Fruit fly (Drosophila melanogaster) whole organism, pupa: ENCODE measurements around the gene Pis.

ENCODE experiments used
- CG8159 ChIP-seq: fragments of 200-800 bp; sonication (Bioruptor generic); optimal IDR thresholded peaks from 3 replicates; lab custom pipeline; 2018; ENCODE audit warnings: missing biosample characterization, mild to moderate bottlenecking, missing genetic modification characterization, moderate library complexity
- CG9948 ChIP-seq: fragments of 200-800 bp; sonication (Bioruptor generic); optimal IDR thresholded peaks from 2 replicates; lab custom pipeline; 2018; ENCODE audit warnings: missing biosample characterization, mild to moderate bottlenecking, missing genetic modification characterization, moderate library complexity
- EcR ChIP-seq: fragments of 200-800 bp; sonication (Bioruptor generic); optimal IDR thresholded peaks from 3 replicates; lab custom pipeline; 2019; ENCODE audit warnings: missing biosample characterization, missing genetic modification characterization, mild to moderate bottlenecking, moderate library complexity, missing genetic modification reagents
- Ets98B ChIP-seq: fragments of 200-800 bp; sonication (Bioruptor generic); IDR thresholded peaks from 2 replicates; pipeline ENCODE4 v1.3.6; 2022; ENCODE audit warnings: missing biosample characterization, missing genetic modification characterization
- Pif1B ChIP-seq: fragments of 200-800 bp; sonication (Bioruptor generic); optimal IDR thresholded peaks from 3 replicates; lab custom pipeline; 2016; ENCODE audit warnings: missing biosample characterization, missing genetic modification characterization
- fd96Ca ChIP-seq: fragments of 200-800 bp; sonication (Bioruptor generic); IDR thresholded peaks from 3 replicates; pipeline ENCODE4 v1.3.6; 2022; ENCODE audit warnings: missing biosample characterization, missing genetic modification characterization
- gl ChIP-seq: fragments of 200-800 bp; sonication (Bioruptor generic); optimal IDR thresholded peaks from 2 replicates; lab custom pipeline; 2018; ENCODE audit warnings: missing biosample characterization, mild to moderate bottlenecking, missing genetic modification characterization

dm6 chrX:15701047-15701446, 2.5 kb downstream of the Pis start, which contains the start of gene CG9240:
- TF ChIP-seq Ets98B (GFP tag; lab: Robert Waterston, UW) (no peak), Pif1B (GFP tag; lab: Kevin White, UChicago) (no peak), CG8159 (no peak), CG9948 (tag; lab: Kevin White, UChicago) (no peak), EcR (GFP tag; lab: Kevin White, UChicago) (no peak), fd96Ca (GFP tag; lab: Robert Waterston, UW) (no peak), gl (tag; lab: Kevin White, UChicago) (no peak)
